Worm (Caenorhabditis elegans) whole organism, L1 larva: ENCODE measurements around the gene Y55F3BR.1.

Source experiments
- C16A3.4 ChIP-seq: fragments of 150-350 bp; optimal IDR thresholded peaks from 2 replicates; lab custom pipeline; 2014; ENCODE audit warnings: missing biosample characterization, missing genetic modification characterization
- C34B4.2 ChIP-seq: sonication (generic microtip); optimal IDR thresholded peaks from 2 replicates; lab custom pipeline; 2017; ENCODE audit warnings: mild to moderate bottlenecking, missing genetic modification characterization, missing compliant biosample characterization
- Y116A8C.19 ChIP-seq: sonication (generic microtip); optimal IDR thresholded peaks from 2 replicates; lab custom pipeline; 2016; ENCODE audit warnings: missing compliant biosample characterization, missing genetic modification characterization, borderline replicate concordance
- aha-1 ChIP-seq: fragments of 150-350 bp; optimal IDR thresholded peaks from 2 replicates; lab custom pipeline; 2014; ENCODE audit warnings: missing biosample characterization, missing genetic modification characterization
- ceh-90 ChIP-seq: sonication (generic microtip); optimal IDR thresholded peaks from 2 replicates; lab custom pipeline; 2016; ENCODE audit warnings: missing genetic modification characterization, missing compliant biosample characterization
- dpl-1 ChIP-seq, 3 experiments: fragments of 150-350 bp in 2 of 3; sonication (generic microtip) in 1 of 3; optimal IDR thresholded peaks; 2 replicates each; lab custom pipeline; 2014 to 2017; ENCODE audit warnings: missing biosample characterization in 3 of 3, missing genetic modification characterization in 3 of 3, missing genetic modification reagents in 3 of 3
- efl-1 ChIP-seq, 4 experiments: fragments of 150-350 bp; optimal IDR thresholded peaks in 3 of 4; peaks in 1 of 4; 1 replicate in 1 of 4; 2 replicates in 3 of 4; lab custom pipeline; 2014; ENCODE audit warnings: missing biosample characterization in 2 of 4, missing genetic modification characterization in 2 of 4, missing genetic modification reagents in 2 of 4
- efl-3 ChIP-seq: fragments of 200-800 bp; sonication (Bioruptor generic); optimal IDR thresholded peaks from 2 replicates; lab custom pipeline; 2018; ENCODE audit warnings: mild to moderate bottlenecking, missing genetic modification characterization, missing compliant biosample characterization
- egl-27 ChIP-seq, 2 experiments: fragments of 150-350 bp in 1 of 2; sonication (generic microtip); optimal IDR thresholded peaks; 3 replicates each; lab custom pipeline; 2017 to 2018; ENCODE audit warnings: missing biosample characterization in 2 of 2, missing genetic modification characterization in 2 of 2, missing genetic modification reagents in 2 of 2
- elt-2 ChIP-seq: sonication (generic microtip); optimal IDR thresholded peaks from 2 replicates; lab custom pipeline; 2016; ENCODE audit warnings: missing genetic modification characterization, mild to moderate bottlenecking, inconsistent platforms, missing compliant biosample characterization, missing genetic modification reagents
- fkh-10 ChIP-seq: sonication (generic microtip); optimal IDR thresholded peaks from 2 replicates; lab custom pipeline; 2017; ENCODE audit warnings: missing biosample characterization, missing genetic modification reagents, missing genetic modification characterization
- fos-1 ChIP-seq: fragments of 150-350 bp; optimal IDR thresholded peaks from 2 replicates; lab custom pipeline; 2014; ENCODE audit warnings: missing biosample characterization, missing genetic modification characterization
- grh-1 ChIP-seq: fragments of 200-800 bp; sonication (Bioruptor generic); IDR thresholded peaks from 2 replicates; pipeline ENCODE4 v1.3.6; 2022; ENCODE audit warnings: missing genetic modification reagents, missing genetic modification characterization, missing compliant biosample characterization
- jun-1 ChIP-seq: fragments of 150-350 bp; optimal IDR thresholded peaks from 2 replicates; lab custom pipeline; 2014; ENCODE audit warnings: missing biosample characterization, missing genetic modification reagents, missing genetic modification characterization
- lin-35 ChIP-seq, 2 experiments: fragments of 150-350 bp; optimal IDR thresholded peaks; 2 replicates each; lab custom pipeline; 2014; ENCODE audit warnings: missing biosample characterization in 2 of 2, missing genetic modification characterization in 2 of 2, missing genetic modification reagents in 2 of 2
- lin-39 ChIP-seq: fragments of 150-350 bp; optimal IDR thresholded peaks from 2 replicates; lab custom pipeline; 2014; ENCODE audit warnings: missing biosample characterization, missing genetic modification reagents, missing genetic modification characterization
- mep-1 ChIP-seq: fragments of 150-350 bp; optimal IDR thresholded peaks from 2 replicates; lab custom pipeline; 2014; ENCODE audit warnings: missing biosample characterization, missing genetic modification characterization
- nhr-11 ChIP-seq: fragments of 150-350 bp; optimal IDR thresholded peaks from 2 replicates; lab custom pipeline; 2014; ENCODE audit warnings: missing biosample characterization, missing genetic modification characterization
- nhr-19 ChIP-seq: fragments of 200-800 bp; sonication (Bioruptor generic); conservative IDR thresholded peaks from 2 replicates; pipeline ENCODE4 v1.3.6; 2022; ENCODE audit warnings: missing genetic modification characterization, missing compliant biosample characterization
- nhr-20 ChIP-seq: sonication (generic microtip); optimal IDR thresholded peaks from 2 replicates; lab custom pipeline; 2016; ENCODE audit warnings: mild to moderate bottlenecking, missing genetic modification characterization, missing compliant biosample characterization
- nhr-237 ChIP-seq: fragments of 150-350 bp; optimal IDR thresholded peaks from 2 replicates; lab custom pipeline; 2014; ENCODE audit warnings: missing biosample characterization, missing genetic modification characterization
- nhr-47 ChIP-seq: sonication (generic microtip); optimal IDR thresholded peaks from 2 replicates; lab custom pipeline; 2016; ENCODE audit warnings: mild to moderate bottlenecking, missing genetic modification characterization, moderate library complexity, missing compliant biosample characterization
- nhr-71 ChIP-seq: sonication (generic microtip); optimal IDR thresholded peaks from 2 replicates; lab custom pipeline; 2016; ENCODE audit warnings: mild to moderate bottlenecking, missing genetic modification characterization, moderate library complexity, missing compliant biosample characterization
- nhr-85 ChIP-seq: sonication (generic microtip); peaks from one replicate; lab custom pipeline; 2016; ENCODE audit warnings: missing genetic modification characterization, inconsistent platforms, missing compliant biosample characterization
- pax-3 ChIP-seq: fragments of 200-800 bp; sonication (Bioruptor generic); optimal IDR thresholded peaks from 2 replicates; lab custom pipeline; 2018; ENCODE audit warnings: mild to moderate bottlenecking, missing genetic modification characterization, moderate library complexity, missing compliant biosample characterization
- pqm-1 ChIP-seq: sonication (generic microtip); optimal IDR thresholded peaks from 3 replicates; lab custom pipeline; 2017; ENCODE audit warnings: missing biosample characterization, missing genetic modification characterization
- snpc-4 ChIP-seq: fragments of 150-350 bp; optimal IDR thresholded peaks from 2 replicates; lab custom pipeline; 2014; ENCODE audit warnings: missing biosample characterization, missing genetic modification characterization
- sup-37 ChIP-seq: fragments of 200-800 bp; sonication (Bioruptor generic); optimal IDR thresholded peaks from 2 replicates; lab custom pipeline; 2018; ENCODE audit warnings: mild to moderate bottlenecking, missing genetic modification characterization, missing compliant biosample characterization
- swsn-7 ChIP-seq: sonication (generic microtip); optimal IDR thresholded peaks from 2 replicates; lab custom pipeline; 2016; ENCODE audit warnings: missing genetic modification characterization, missing compliant biosample characterization
- tbx-2 ChIP-seq: sonication (generic microtip); optimal IDR thresholded peaks from 2 replicates; lab custom pipeline; 2016; ENCODE audit warnings: missing genetic modification characterization, missing compliant biosample characterization
- tlp-1 ChIP-seq: fragments of 150-350 bp; optimal IDR thresholded peaks from 2 replicates; lab custom pipeline; 2014; ENCODE audit warnings: missing biosample characterization, missing genetic modification characterization
- unc-86 ChIP-seq: sonication (generic microtip); optimal IDR thresholded peaks from 2 replicates; lab custom pipeline; 2016; ENCODE audit warnings: missing genetic modification characterization, missing compliant biosample characterization
- unc-98 ChIP-seq: fragments of 200-800 bp; sonication (Bioruptor generic); IDR thresholded peaks from 2 replicates; pipeline ENCODE4 v1.3.6; 2022; ENCODE audit warnings: missing genetic modification characterization, missing compliant biosample characterization
- vab-15 ChIP-seq: sonication (generic microtip); optimal IDR thresholded peaks from 2 replicates; lab custom pipeline; 2017; ENCODE audit warnings: missing genotype, mild to moderate bottlenecking, missing genetic modification characterization, missing compliant biosample characterization
- xbp-1 ChIP-seq: sonication (generic microtip); optimal IDR thresholded peaks from 2 replicates; lab custom pipeline; 2016; ENCODE audit warnings: missing genetic modification characterization, missing compliant biosample characterization
- zip-4 ChIP-seq: fragments of 200-800 bp; sonication (Bioruptor generic); optimal IDR thresholded peaks from 2 replicates; lab custom pipeline; 2018; ENCODE audit warnings: mild to moderate bottlenecking, missing genetic modification characterization, moderate library complexity, missing compliant biosample characterization

Gene Y55F3BR.1

DNA sequence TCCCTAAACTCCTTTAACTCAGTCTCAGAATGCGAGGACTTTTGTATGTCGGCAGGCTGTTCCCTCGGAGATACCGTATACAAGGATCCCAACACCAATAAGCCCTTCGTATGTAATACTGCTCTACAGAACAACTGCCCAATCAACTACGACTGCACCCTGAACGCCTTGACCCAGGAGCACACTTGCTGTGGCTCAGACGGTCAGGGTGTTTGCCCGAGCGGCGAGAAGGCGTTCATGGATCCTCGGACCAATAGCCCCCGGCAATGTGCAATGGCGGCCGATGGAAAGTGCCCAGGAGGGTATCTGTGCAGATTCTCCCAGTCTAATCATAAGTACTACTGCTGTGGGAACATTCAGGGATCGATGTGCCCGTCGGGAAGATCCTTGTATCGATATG, 5.9 kb upstream of the Y55F3BR.1 start:
- TF ChIP-seq vab-15 (no peak), mep-1 (tag; lab: Kevin White, UChicago) (no peak), sup-37 (GFP tag; lab: Kevin White, UChicago) (no peak), nhr-11 (tag; lab: Kevin White, UChicago) (no peak), elt-2 (tag; lab: Kevin White, UChicago) (no peak)

DNA sequence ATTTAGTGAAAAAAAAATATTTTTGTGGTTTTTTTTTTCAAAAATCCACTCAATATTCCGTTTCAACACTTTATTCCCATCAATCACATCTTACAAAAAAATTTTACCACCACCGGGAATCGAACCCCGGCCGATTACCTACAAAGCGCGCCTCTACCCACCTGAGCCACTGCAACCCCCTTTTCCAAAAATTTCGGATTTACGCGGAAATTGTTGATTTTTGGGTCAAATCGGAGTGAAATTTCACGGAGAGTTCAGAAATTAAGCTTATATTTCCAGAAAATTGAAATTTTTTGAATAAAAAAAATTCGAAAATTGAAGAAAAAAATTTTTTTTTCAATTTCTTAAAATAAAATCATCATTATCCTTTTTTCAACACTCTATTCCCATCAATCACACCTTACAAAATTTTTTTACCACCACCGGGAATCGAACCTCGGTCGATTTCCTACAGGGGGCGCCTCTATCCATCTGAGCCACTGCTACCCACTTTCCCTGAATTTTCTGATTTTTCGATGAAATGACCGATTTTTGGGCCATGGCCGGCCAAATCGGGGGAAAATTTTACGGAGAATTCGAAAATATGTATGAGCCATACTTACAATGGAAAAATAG, 1.3 kb upstream of the Y55F3BR.1 start:
- TF ChIP-seq nhr-20 (tag; lab: Kevin White, UChicago) (no peak), Y116A8C.19 (tag; lab: Kevin White, UChicago) (no peak), xbp-1 (tag; lab: Kevin White, UChicago) (no peak), zip-4 (GFP tag; lab: Kevin White, UChicago) (no peak), nhr-85 (tag; lab: Kevin White, UChicago) (peak; percentile 11), ceh-90 (tag; lab: Kevin White, UChicago) (no peak), efl-1 (optimal IDR thresholded peaks at IDR 0.05; lab: Kevin White, UChicago) (no peak), efl-1 (GFP tag; optimal IDR thresholded peaks at IDR 0.05 in 1 of 2; lab: Kevin White, UChicago) (peak in 1 of 2 experiments; percentile 28), lin-35 (GFP tag; optimal IDR thresholded peaks at IDR 0.05; lab: Kevin White, UChicago) (no peak), nhr-237 (tag; lab: Kevin White, UChicago) (no peak), pqm-1 (tag; lab: Kevin White, UChicago) (no peak), unc-98 (GFP tag; lab: Robert Waterston, UW) (no peak), grh-1 (no peak), mep-1 (tag; lab: Kevin White, UChicago) (no peak), tbx-2 (tag; lab: Kevin White, UChicago) (no peak), lin-39 (tag; lab: Kevin White, UChicago) (no peak), unc-86 (tag; lab: Kevin White, UChicago) (no peak), nhr-71 (tag; lab: Kevin White, UChicago) (no peak)

DNA sequence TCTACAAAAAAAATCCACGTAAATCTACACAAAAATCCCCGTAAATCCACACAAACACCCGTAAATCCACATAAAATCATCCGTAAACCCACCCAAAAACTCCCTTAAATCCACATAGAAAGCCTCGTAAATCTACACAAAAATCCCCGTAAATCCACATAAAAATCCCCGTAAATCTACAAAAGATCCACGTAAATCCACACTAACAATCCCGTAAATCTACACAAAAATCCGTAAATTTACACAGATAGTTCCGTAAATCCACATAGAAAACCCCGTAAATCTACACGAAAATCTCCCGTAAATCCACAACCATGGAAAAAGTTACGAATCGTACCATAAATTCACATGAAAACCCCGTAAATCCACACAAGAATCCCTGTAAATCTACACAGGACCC, 4.0 kb downstream of the Y55F3BR.1 start:
- TF ChIP-seq jun-1 (tag; lab: Kevin White, UChicago) (no peak), lin-39 (tag; lab: Kevin White, UChicago) (no peak), sup-37 (GFP tag; lab: Kevin White, UChicago) (no peak), C16A3.4 (tag; lab: Kevin White, UChicago) (no peak), nhr-19 (GFP tag; lab: Robert Waterston, UW) (no peak), efl-3 (no peak), snpc-4 (tag; lab: Kevin White, UChicago) (no peak), aha-1 (tag; lab: Kevin White, UChicago) (no peak), elt-2 (tag; lab: Kevin White, UChicago) (no peak), egl-27 (tag; optimal IDR thresholded peaks at IDR 0.05; lab: Kevin White, UChicago) (no peak), nhr-47 (tag; lab: Kevin White, UChicago) (no peak), C34B4.2 (tag; lab: Kevin White, UChicago) (no peak), pax-3 (tag; lab: Kevin White, UChicago) (no peak), fos-1 (tag; lab: Kevin White, UChicago) (no peak), swsn-7 (no peak), Y116A8C.19 (tag; lab: Kevin White, UChicago) (no peak), fkh-10 (GFP tag; lab: Kevin White, UChicago) (no peak), tlp-1 (no peak), dpl-1 (GFP tag; optimal IDR thresholded peaks at IDR 0.05; lab: Kevin White, UChicago) (no peak), zip-4 (GFP tag; lab: Kevin White, UChicago) (no peak)
- TF ChIP-seq, all 84 proteins: peak for 0
